Fruit fly (Drosophila melanogaster) whole organism, embryonic: Measurements from ENCODE around the gene CG3529.

Experiments
- CG10209 ChIP-seq: fragments of 200-800 bp; sonication (Bioruptor generic); optimal IDR thresholded peaks from 3 replicates; lab custom pipeline; 2017; ENCODE audit warnings: missing biosample characterization, mild to moderate bottlenecking, missing genetic modification characterization, missing genetic modification reagents
- CG11085 ChIP-seq: fragments of 200-800 bp; sonication (Bioruptor generic); IDR thresholded peaks from 2 replicates; pipeline ENCODE4 v1.3.6; 2022; ENCODE audit warnings: missing biosample characterization, missing genetic modification characterization
- CG11247 ChIP-seq: fragments of 200-800 bp; sonication (Bioruptor generic); IDR thresholded peaks from 2 replicates; pipeline ENCODE4 v1.3.6; 2022; ENCODE audit warnings: missing biosample characterization, missing genetic modification characterization
- CG13287 ChIP-seq: fragments of 200-800 bp; sonication (Bioruptor generic); IDR thresholded peaks from 2 replicates; pipeline ENCODE4 v1.3.6; 2022; ENCODE audit warnings: missing biosample characterization, missing genetic modification characterization; ENCODE audit not compliant: partially characterized antibody
- CG13424 ChIP-seq: fragments of 200-800 bp; sonication (Bioruptor generic); optimal IDR thresholded peaks from 2 replicates; lab custom pipeline; 2019; ENCODE audit warnings: missing biosample characterization, mild to moderate bottlenecking, missing genetic modification characterization, moderate library complexity
- CG14710 ChIP-seq: fragments of 200-800 bp; sonication (Bioruptor generic); optimal IDR thresholded peaks from 3 replicates; lab custom pipeline; 2019; ENCODE audit warnings: missing biosample characterization, mild to moderate bottlenecking, missing genetic modification characterization, moderate library complexity
- CG14860 ChIP-seq: fragments of 200-800 bp; sonication (Bioruptor generic); IDR thresholded peaks from 3 replicates; pipeline ENCODE4 v1.3.6; 2022; ENCODE audit warnings: missing biosample characterization, missing genetic modification characterization; ENCODE audit not compliant: partially characterized antibody
- CG15269 ChIP-seq: fragments of 200-800 bp; sonication (Bioruptor generic); optimal IDR thresholded peaks from 2 replicates; lab custom pipeline; 2018; ENCODE audit warnings: missing biosample characterization, mild to moderate bottlenecking, missing genetic modification characterization, moderate library complexity
- CG1602 ChIP-seq: fragments of 200-800 bp; sonication (Bioruptor generic); optimal IDR thresholded peaks from 3 replicates; lab custom pipeline; 2016; ENCODE audit warnings: missing biosample characterization, missing genetic modification characterization
- CG18262 ChIP-seq: fragments of 200-800 bp; optimal IDR thresholded peaks from 3 replicates; lab custom pipeline; 2019; ENCODE audit warnings: missing biosample characterization, mild to moderate bottlenecking, missing genetic modification characterization, moderate library complexity
- CG2678 ChIP-seq: fragments of 200-800 bp; sonication (Bioruptor generic); optimal IDR thresholded peaks from 3 replicates; lab custom pipeline; 2019; ENCODE audit warnings: missing biosample characterization, mild to moderate bottlenecking, missing genetic modification characterization, moderate library complexity
- CG30020 ChIP-seq: fragments of 200-800 bp; optimal IDR thresholded peaks from 2 replicates; lab custom pipeline; 2019; ENCODE audit warnings: missing biosample characterization, mild to moderate bottlenecking, missing genetic modification characterization, moderate library complexity
- CG30431 ChIP-seq: fragments of 200-800 bp; sonication (Bioruptor generic); optimal IDR thresholded peaks from 2 replicates; lab custom pipeline; 2017; ENCODE audit warnings: missing biosample characterization, missing genetic modification characterization
- CG31441 ChIP-seq: fragments of 200-800 bp; sonication (Bioruptor generic); IDR thresholded peaks from 2 replicates; pipeline ENCODE4 v1.3.6; 2022; ENCODE audit warnings: missing biosample characterization, missing genetic modification characterization
- CG33213 ChIP-seq: fragments of 200-800 bp; sonication (Bioruptor generic); optimal IDR thresholded peaks from 3 replicates; lab custom pipeline; 2016; ENCODE audit warnings: missing biosample characterization, missing genetic modification characterization
- CG34422 ChIP-seq: fragments of 200-800 bp; sonication (Bioruptor generic); IDR thresholded peaks from 3 replicates; pipeline ENCODE4 v1.3.6; 2022; ENCODE audit warnings: missing biosample characterization, missing genetic modification characterization
- CG4282 ChIP-seq: fragments of 200-800 bp; sonication (Bioruptor generic); optimal IDR thresholded peaks from 2 replicates; lab custom pipeline; 2016; ENCODE audit warnings: missing biosample characterization, missing genetic modification characterization
- CG4820 ChIP-seq: fragments of 200-800 bp; sonication (Bioruptor generic); optimal IDR thresholded peaks from 3 replicates; lab custom pipeline; 2016; ENCODE audit warnings: missing biosample characterization, missing genetic modification characterization
- CG4854 ChIP-seq: fragments of 200-800 bp; sonication (Bioruptor generic); optimal IDR thresholded peaks from 2 replicates; lab custom pipeline; 2016; ENCODE audit warnings: missing biosample characterization, missing genetic modification characterization, inconsistent platforms
- CG6272 ChIP-seq: fragments of 200-800 bp; sonication (Bioruptor generic); IDR thresholded peaks from 2 replicates; pipeline ENCODE4 v1.3.6; 2022; ENCODE audit warnings: missing biosample characterization, missing genetic modification characterization
- CG6791 ChIP-seq: fragments of 200-800 bp; sonication (Bioruptor generic); IDR thresholded peaks from 3 replicates; pipeline ENCODE4 v1.3.6; 2022; ENCODE audit warnings: missing biosample characterization, missing genetic modification characterization; ENCODE audit not compliant: partially characterized antibody
- CG7357 ChIP-seq: fragments of 200-800 bp; sonication (Bioruptor generic); IDR thresholded peaks from 3 replicates; pipeline ENCODE4 v1.3.6; 2022; ENCODE audit warnings: missing biosample characterization, missing genetic modification characterization
- CG7372 ChIP-seq: fragments of 200-800 bp; sonication (Bioruptor generic); IDR thresholded peaks from 2 replicates; pipeline ENCODE4 v1.3.6; 2022; ENCODE audit warnings: missing biosample characterization, missing genetic modification characterization
- CG7839 ChIP-seq: fragments of 200-800 bp; sonication (Bioruptor generic); optimal IDR thresholded peaks from 3 replicates; lab custom pipeline; 2018; ENCODE audit warnings: missing biosample characterization, mild to moderate bottlenecking, missing genetic modification characterization, moderate library complexity
- CG7987 ChIP-seq: fragments of 200-800 bp; sonication (Bioruptor generic); optimal IDR thresholded peaks from 2 replicates; lab custom pipeline; 2018; ENCODE audit warnings: missing biosample characterization, mild to moderate bottlenecking, missing genetic modification characterization, moderate library complexity
- Fer3 ChIP-seq: fragments of 200-800 bp; sonication (Bioruptor generic); optimal IDR thresholded peaks from 2 replicates; lab custom pipeline; 2018; ENCODE audit warnings: missing biosample characterization, mild to moderate bottlenecking, missing genetic modification characterization, moderate library complexity
- H2.0 ChIP-seq: fragments of 200-800 bp; sonication (Bioruptor generic); IDR thresholded peaks from 2 replicates; pipeline ENCODE4 v1.3.6; 2022; ENCODE audit warnings: missing biosample characterization, missing genetic modification characterization
- Hr51 ChIP-seq, 2 experiments: fragments of 200-800 bp; sonication (Bioruptor generic); optimal IDR thresholded peaks; 2 replicates in 1 of 2; 3 replicates in 1 of 2; lab custom pipeline; 2016 to 2018; ENCODE audit warnings: missing biosample characterization in 2 of 2, missing genetic modification characterization in 2 of 2, mild to moderate bottlenecking in 1 of 2, moderate library complexity in 1 of 2
- Med ChIP-seq: fragments of 200-800 bp; sonication (Bioruptor generic); peaks from one replicate; lab custom pipeline; 2016; ENCODE audit warnings: missing biosample characterization, missing genetic modification characterization, mild to moderate bottlenecking, inconsistent platforms, moderate library complexity
- Meics ChIP-seq: fragments of 200-800 bp; sonication (Bioruptor generic); optimal IDR thresholded peaks from 2 replicates; lab custom pipeline; 2017; ENCODE audit warnings: missing biosample characterization, mild to moderate bottlenecking, missing genetic modification characterization
- NFAT ChIP-seq: fragments of 200-800 bp; sonication (Bioruptor generic); IDR thresholded peaks from 2 replicates; pipeline ENCODE4 v1.3.6; 2022; ENCODE audit warnings: missing biosample characterization, missing genetic modification characterization
- Ssrp ChIP-seq: fragments of 200-800 bp; sonication (Bioruptor generic); optimal IDR thresholded peaks from 2 replicates; lab custom pipeline; 2018; ENCODE audit warnings: missing biosample characterization, mild to moderate bottlenecking, missing genetic modification characterization, moderate library complexity
- az2 ChIP-seq: fragments of 200-800 bp; sonication (Bioruptor generic); optimal IDR thresholded peaks from 3 replicates; lab custom pipeline; 2016; ENCODE audit warnings: missing biosample characterization, missing genetic modification characterization
- btn ChIP-seq: fragments of 200-800 bp; sonication (Bioruptor generic); optimal IDR thresholded peaks from 2 replicates; lab custom pipeline; 2016; ENCODE audit warnings: missing biosample characterization, missing genetic modification characterization
- danr ChIP-seq: fragments of 200-800 bp; sonication (Bioruptor generic); IDR thresholded peaks from 2 replicates; pipeline ENCODE4 v1.3.6; 2022; ENCODE audit warnings: missing biosample characterization, missing genetic modification characterization
- dpn ChIP-seq, 2 experiments: fragments of 200-800 bp; sonication (Bioruptor generic); optimal IDR thresholded peaks; 3 replicates each; lab custom pipeline; 2016; ENCODE audit warnings: missing biosample characterization in 2 of 2, missing genetic modification characterization in 2 of 2
- ems ChIP-seq: fragments of 200-800 bp; sonication (Bioruptor generic); optimal IDR thresholded peaks from 3 replicates; lab custom pipeline; 2016; ENCODE audit warnings: missing biosample characterization, missing genetic modification characterization
- fd102C ChIP-seq: fragments of 200-800 bp; sonication (Bioruptor generic); optimal IDR thresholded peaks from 2 replicates; lab custom pipeline; 2018; ENCODE audit warnings: missing biosample characterization, mild to moderate bottlenecking, missing genetic modification characterization, moderate library complexity
- fd64A ChIP-seq: fragments of 200-800 bp; sonication (Bioruptor generic); optimal IDR thresholded peaks from 3 replicates; lab custom pipeline; 2018; ENCODE audit warnings: missing biosample characterization, mild to moderate bottlenecking, missing genetic modification characterization
- ftz-f1 ChIP-seq: fragments of 200-800 bp; sonication (Bioruptor generic); optimal IDR thresholded peaks from 2 replicates; lab custom pipeline; 2016; ENCODE audit warnings: missing biosample characterization, missing genetic modification characterization
- hth ChIP-seq: fragments of >200 bp; optimal IDR thresholded peaks from 2 replicates; lab custom pipeline; 2017; ENCODE audit warnings: inconsistent platforms
- insv ChIP-seq, 2 experiments: fragments of 200-800 bp; sonication (Bioruptor generic); optimal IDR thresholded peaks; 3 replicates each; lab custom pipeline; 2016 to 2018; ENCODE audit warnings: missing biosample characterization in 2 of 2, missing genetic modification characterization in 2 of 2
- kay ChIP-seq: fragments of 200-800 bp; sonication (Bioruptor generic); optimal IDR thresholded peaks from 2 replicates; lab custom pipeline; 2016; ENCODE audit warnings: missing biosample characterization, missing genetic modification characterization
- pho ChIP-seq: fragments of 200-800 bp; sonication (Bioruptor generic); optimal IDR thresholded peaks from 2 replicates; lab custom pipeline; 2016; ENCODE audit warnings: missing biosample characterization, missing genetic modification characterization
- pita ChIP-seq: fragments of 200-800 bp; sonication (Bioruptor generic); optimal IDR thresholded peaks from 2 replicates; lab custom pipeline; 2017; ENCODE audit warnings: missing biosample characterization, mild to moderate bottlenecking, missing genetic modification characterization
- scrt ChIP-seq: fragments of 200-800 bp; sonication (Bioruptor generic); optimal IDR thresholded peaks from 2 replicates; lab custom pipeline; 2018; ENCODE audit warnings: missing biosample characterization, mild to moderate bottlenecking, missing genetic modification characterization, moderate library complexity
- shn ChIP-seq: fragments of 200-800 bp; sonication (Bioruptor generic); optimal IDR thresholded peaks from 3 replicates; lab custom pipeline; 2016; ENCODE audit warnings: missing biosample characterization, missing genetic modification characterization
- sna ChIP-seq: fragments of 200-800 bp; sonication (Bioruptor generic); IDR thresholded peaks from 2 replicates; pipeline ENCODE4 v1.3.6; 2022; ENCODE audit warnings: missing biosample characterization, missing genetic modification characterization; ENCODE audit not compliant: partially characterized antibody
- sob ChIP-seq: fragments of 200-800 bp; sonication (Bioruptor generic); IDR thresholded peaks from 2 replicates; pipeline ENCODE4 v1.3.6; 2022; ENCODE audit warnings: missing biosample characterization, missing genetic modification characterization
- ttk ChIP-seq: fragments of 200-800 bp; sonication (Bioruptor generic); IDR thresholded peaks from 2 replicates; pipeline ENCODE4 v2.1.2; 2022; ENCODE audit warnings: missing biosample characterization, missing genetic modification characterization

CG3529 gene

dm6 chr3L:9441907-9442479, 4.7 kb upstream of the CG3529 start, which contains the start of the genes Bet3 and Nf-YA:
TSS of gene Bet3 (minus strand) at chr3L:9442267.
TSS of gene Nf-YA (minus strand) at chr3L:9442267.
- peak; percentile 88 for TF ChIP-seq NFAT (GFP tag; lab: Robert Waterston, UW)
- TF ChIP-seq CG31441, result peak; percentile 74
- TF ChIP-seq CG33213 (GFP tag; lab: Kevin White, UChicago), result peak; percentile 27
- peak; percentile 65 to 68 for TF ChIP-seq dpn (GFP tag; optimal IDR thresholded peaks at IDR 0.05; lab: Kevin White, UChicago)
- TF ChIP-seq CG15269 (tag; lab: Kevin White, UChicago), result peak; percentile 39
- TF ChIP-seq H2.0 (GFP tag; lab: Robert Waterston, UW), result peak; percentile 31; the same call in 1 of the 2 replicates
- peak; percentile 59; the same call in 1 of the 2 replicates for TF ChIP-seq CG6272 (GFP tag; lab: Robert Waterston, UW)
- TF ChIP-seq az2 (GFP tag; lab: Kevin White, UChicago), result peak; percentile 44
- peak; percentile 44 for TF ChIP-seq Ssrp (tag; lab: Kevin White, UChicago)
- TF ChIP-seq CG4854, result peak; percentile 8
- TF ChIP-seq ftz-f1, result no peak
- peak; percentile 49 for TF ChIP-seq Meics (GFP tag; lab: Kevin White, UChicago)
- TF ChIP-seq hth (lab: Kevin White, UChicago), result no peak
- TF ChIP-seq shn (GFP tag; lab: Kevin White, UChicago), result peak; percentile 29
- peak; percentile 3 for TF ChIP-seq CG30431
- TF ChIP-seq pita, result peak; percentile 37
- TF ChIP-seq pho (GFP tag; lab: Kevin White, UChicago), result peak; percentile 43
- TF ChIP-seq scrt (GFP tag; lab: Kevin White, UChicago), result peak; percentile 20
- no peak for TF ChIP-seq fd64A (GFP tag; lab: Kevin White, UChicago)
- no peak; the same call in 2 of the 3 replicates for TF ChIP-seq CG7357 (GFP tag; lab: Robert Waterston, UW)
- TF ChIP-seq CG14710, result peak; percentile 70
- TF ChIP-seq CG13424, result peak; percentile 55
- peak; percentile 94 for TF ChIP-seq Med (GFP tag; lab: Kevin White, UChicago)
- peak; percentile 44 for TF ChIP-seq CG2678 (tag; lab: Kevin White, UChicago)
- TF ChIP-seq CG1602, result peak; percentile 2
- TF ChIP-seq Fer3 (tag; lab: Kevin White, UChicago), result peak; percentile 16
- TF ChIP-seq CG11085 (GFP tag; lab: Robert Waterston, UW), result peak; percentile 57; the same call in 1 of the 2 replicates
- TF ChIP-seq ttk, result peak; percentile 38; the same call in 1 of the 2 replicates
- peak; percentile 89 for TF ChIP-seq CG6791
- peak; percentile 61 for TF ChIP-seq CG11247 (GFP tag; lab: Robert Waterston, UW)
- TF ChIP-seq btn (GFP tag; lab: Kevin White, UChicago), result no peak
- TF ChIP-seq insv (GFP tag; optimal IDR thresholded peaks at IDR 0.05; lab: Kevin White, UChicago), result no peak
- TF ChIP-seq CG14860 (GFP tag; lab: Robert Waterston, UW), result peak; percentile 84
- peak; percentile 88 for TF ChIP-seq CG13287
- TF ChIP-seq CG4282 (GFP tag; lab: Kevin White, UChicago), result peak; percentile 30
- peak; percentile 35 for TF ChIP-seq CG7987 (GFP tag; lab: Kevin White, UChicago)
- peak; percentile 11 for TF ChIP-seq fd102C (GFP tag; lab: Kevin White, UChicago)
- peak; percentile 14 for TF ChIP-seq CG4820 (GFP tag; lab: Kevin White, UChicago)
- TF ChIP-seq kay (GFP tag; lab: Kevin White, UChicago), result no peak
- peak; percentile 41 for TF ChIP-seq CG7839
- TF ChIP-seq sna, result peak; percentile 84
- peak; percentile 29 for TF ChIP-seq ems (GFP tag; lab: Kevin White, UChicago)
- TF ChIP-seq CG7372 (GFP tag; lab: Robert Waterston, UW), result peak; percentile 60; the same call in 1 of the 2 replicates
- TF ChIP-seq CG10209 (GFP tag; lab: Kevin White, UChicago), result peak; percentile 36
- peak; percentile 68 for TF ChIP-seq CG30020
- peak; percentile 62 for TF ChIP-seq sob (GFP tag; lab: Robert Waterston, UW)
- peak; percentile 28 for TF ChIP-seq CG18262 (tag; lab: Kevin White, UChicago)
- peak; percentile 16 to 57 for TF ChIP-seq Hr51 (GFP tag; optimal IDR thresholded peaks at IDR 0.05; lab: Kevin White, UChicago)
- TF ChIP-seq CG34422 (GFP tag; lab: Robert Waterston, UW), result peak; percentile 67; the same call in 2 of the 3 replicates
- TF ChIP-seq danr (GFP tag; lab: Robert Waterston, UW), result no peak
